Fruit fly (Drosophila melanogaster) whole organism, embryonic: ENCODE data around the gene CG13482.

Experiments used
- Abd-B ChIP-seq: fragments of 200-800 bp; sonication (Bioruptor generic); optimal IDR thresholded peaks from 2 replicates; lab custom pipeline; 2018; ENCODE audit warnings: missing biosample characterization, mild to moderate bottlenecking, missing genetic modification characterization, moderate library complexity
- Atf6 ChIP-seq: fragments of 200-800 bp; sonication (Bioruptor generic); IDR thresholded peaks from 2 replicates; pipeline ENCODE4 v1.3.6; 2022; ENCODE audit warnings: missing biosample characterization, missing genetic modification characterization
- CG10209 ChIP-seq: fragments of 200-800 bp; sonication (Bioruptor generic); optimal IDR thresholded peaks from 3 replicates; lab custom pipeline; 2017; ENCODE audit warnings: missing biosample characterization, mild to moderate bottlenecking, missing genetic modification characterization, missing genetic modification reagents
- CG1024 ChIP-seq: fragments of 200-800 bp; sonication (Bioruptor generic); IDR thresholded peaks from 2 replicates; pipeline ENCODE4 v1.3.6; 2022; ENCODE audit warnings: missing biosample characterization, missing genetic modification characterization
- CG10565 ChIP-seq: fragments of 200-800 bp; sonication (Bioruptor generic); optimal IDR thresholded peaks from 3 replicates; lab custom pipeline; 2016; ENCODE audit warnings: missing biosample characterization, mild to moderate bottlenecking, missing genetic modification characterization
- CG10979 ChIP-seq: fragments of 200-800 bp; sonication (Bioruptor generic); optimal IDR thresholded peaks from 2 replicates; lab custom pipeline; 2018; ENCODE audit warnings: missing biosample characterization, mild to moderate bottlenecking, missing genetic modification characterization, moderate library complexity
- CG12071 ChIP-seq: fragments of 200-800 bp; sonication (Bioruptor generic); optimal IDR thresholded peaks from 3 replicates; lab custom pipeline; 2018; ENCODE audit warnings: missing biosample characterization, mild to moderate bottlenecking, missing genetic modification characterization
- CG13424 ChIP-seq: fragments of 200-800 bp; sonication (Bioruptor generic); optimal IDR thresholded peaks from 2 replicates; lab custom pipeline; 2019; ENCODE audit warnings: missing biosample characterization, mild to moderate bottlenecking, missing genetic modification characterization, moderate library complexity
- CG15696 ChIP-seq: fragments of 200-800 bp; sonication (Bioruptor generic); optimal IDR thresholded peaks from 2 replicates; lab custom pipeline; 2019; ENCODE audit warnings: missing biosample characterization, mild to moderate bottlenecking, missing genetic modification characterization, moderate library complexity
- CG16779 ChIP-seq: fragments of 200-800 bp; sonication (Bioruptor generic); IDR thresholded peaks from 2 replicates; pipeline ENCODE4 v1.3.6; 2022; ENCODE audit warnings: missing biosample characterization, missing genetic modification characterization
- CG16813 ChIP-seq: fragments of 200-800 bp; sonication (Bioruptor generic); IDR thresholded peaks from 3 replicates; pipeline ENCODE4 v1.3.6; 2022; ENCODE audit warnings: missing biosample characterization, missing genetic modification characterization; ENCODE audit not compliant: partially characterized antibody
- CG17568 ChIP-seq: fragments of 200-800 bp; sonication (Bioruptor generic); optimal IDR thresholded peaks from 2 replicates; lab custom pipeline; 2018; ENCODE audit warnings: missing biosample characterization, mild to moderate bottlenecking, missing genetic modification characterization, moderate library complexity
- CG32767 ChIP-seq: fragments of 200-800 bp; sonication (Bioruptor generic); IDR thresholded peaks from 2 replicates; pipeline ENCODE4 v1.3.6; 2022; ENCODE audit warnings: missing biosample characterization, missing genetic modification characterization
- CG3281 ChIP-seq: fragments of 200-800 bp; sonication (Bioruptor generic); optimal IDR thresholded peaks from 3 replicates; lab custom pipeline; 2017; ENCODE audit warnings: missing biosample characterization, mild to moderate bottlenecking, missing genetic modification characterization
- CG3995 ChIP-seq: fragments of 200-800 bp; sonication (Bioruptor generic); optimal IDR thresholded peaks from 3 replicates; lab custom pipeline; 2016; ENCODE audit warnings: missing biosample characterization, missing genetic modification characterization
- CG4328 ChIP-seq: fragments of 200-800 bp; sonication (Bioruptor generic); optimal IDR thresholded peaks from 3 replicates; lab custom pipeline; 2017; ENCODE audit warnings: missing biosample characterization, missing genetic modification reagents, missing genetic modification characterization
- CG7357 ChIP-seq: fragments of 200-800 bp; sonication (Bioruptor generic); IDR thresholded peaks from 3 replicates; pipeline ENCODE4 v1.3.6; 2022; ENCODE audit warnings: missing biosample characterization, missing genetic modification characterization
- CG7372 ChIP-seq: fragments of 200-800 bp; sonication (Bioruptor generic); IDR thresholded peaks from 2 replicates; pipeline ENCODE4 v1.3.6; 2022; ENCODE audit warnings: missing biosample characterization, missing genetic modification characterization
- CG8290 ChIP-seq, 3 experiments: fragments of 200-800 bp; sonication (Bioruptor generic); optimal IDR thresholded peaks; 2 replicates each; lab custom pipeline; 2016 to 2019; ENCODE audit warnings: missing biosample characterization in 3 of 3, missing genetic modification characterization in 3 of 3, mild to moderate bottlenecking in 2 of 3, moderate library complexity in 1 of 3
- CkIIα-i1 ChIP-seq: fragments of 200-800 bp; sonication (Bioruptor generic); IDR thresholded peaks from 2 replicates; pipeline ENCODE4 v1.3.6; 2022; ENCODE audit warnings: missing biosample characterization, missing genetic modification characterization
- D19B ChIP-seq: fragments of 200-800 bp; sonication (Bioruptor generic); optimal IDR thresholded peaks from 2 replicates; lab custom pipeline; 2017; ENCODE audit warnings: missing biosample characterization, mild to moderate bottlenecking, missing genetic modification characterization
- Dip2 ChIP-seq: fragments of 200-800 bp; sonication (Bioruptor generic); IDR thresholded peaks from 2 replicates; pipeline ENCODE4 v1.3.6; 2022; ENCODE audit warnings: missing biosample characterization, missing genetic modification characterization
- Dll ChIP-seq: fragments of 200-800 bp; sonication (Bioruptor generic); IDR thresholded peaks from 4 replicates; pipeline ENCODE4 v1.3.6; 2022; ENCODE audit warnings: missing biosample characterization, missing genetic modification characterization; ENCODE audit not compliant: partially characterized antibody
- Hmr ChIP-seq: fragments of 200-800 bp; sonication (Bioruptor generic); optimal IDR thresholded peaks from 3 replicates; lab custom pipeline; 2017; ENCODE audit warnings: mild to moderate bottlenecking, missing biosample characterization, missing genetic modification reagents, missing genetic modification characterization
- Jarid2 ChIP-seq: fragments of 200-800 bp; sonication (Bioruptor generic); optimal IDR thresholded peaks from 3 replicates; lab custom pipeline; 2017; ENCODE audit warnings: mild to moderate bottlenecking, missing biosample characterization, missing genetic modification reagents, missing genetic modification characterization
- MBD-R2 ChIP-seq: fragments of 200-800 bp; sonication (Bioruptor generic); IDR thresholded peaks from 2 replicates; pipeline ENCODE4 v1.3.6; 2022; ENCODE audit warnings: missing biosample characterization, missing genetic modification characterization
- MTF-1 ChIP-seq: fragments of 200-800 bp; sonication (Bioruptor generic); optimal IDR thresholded peaks from 2 replicates; lab custom pipeline; 2018; ENCODE audit warnings: missing biosample characterization, mild to moderate bottlenecking, missing genetic modification characterization, borderline replicate concordance
- Opbp ChIP-seq: fragments of 200-800 bp; sonication (Bioruptor generic); IDR thresholded peaks from 3 replicates; pipeline ENCODE4 v1.3.6; 2022; ENCODE audit warnings: missing biosample characterization, missing genetic modification characterization; ENCODE audit not compliant: partially characterized antibody
- Poxn ChIP-seq: fragments of 200-800 bp; sonication (Bioruptor generic); IDR thresholded peaks from 2 replicates; pipeline ENCODE4 v1.3.6; 2022; ENCODE audit warnings: missing biosample characterization, missing genetic modification characterization
- Ravus ChIP-seq: fragments of 200-800 bp; sonication (Bioruptor generic); IDR thresholded peaks from 2 replicates; pipeline ENCODE4 v1.3.6; 2022; ENCODE audit warnings: missing biosample characterization, missing genetic modification characterization
- Sin3A ChIP-seq: fragments of >200 bp; optimal IDR thresholded peaks from 2 replicates; lab custom pipeline; 2018
- Sry-β ChIP-seq: fragments of 200-800 bp; sonication (Bioruptor generic); optimal IDR thresholded peaks from 2 replicates; lab custom pipeline; 2018; ENCODE audit warnings: missing biosample characterization, mild to moderate bottlenecking, missing genetic modification characterization, moderate library complexity
- Stat92E ChIP-seq, 3 experiments: fragments of >200 bp in 2 of 3; fragments of 200-800 bp in 1 of 3; sonication (Bioruptor generic) in 1 of 3; optimal IDR thresholded peaks; 2 replicates each; lab custom pipeline; 2017 to 2019; ENCODE audit warnings: missing biosample characterization in 3 of 3, missing genetic modification characterization in 3 of 3, mild to moderate bottlenecking in 1 of 3, moderate library complexity in 1 of 3
- TFAM ChIP-seq: fragments of 200-800 bp; sonication (Bioruptor generic); optimal IDR thresholded peaks from 2 replicates; lab custom pipeline; 2017; ENCODE audit warnings: missing biosample characterization, missing genetic modification characterization, inconsistent platforms
- bab2 ChIP-seq: fragments of 200-800 bp; sonication (Bioruptor generic); optimal IDR thresholded peaks from 2 replicates; lab custom pipeline; 2016; ENCODE audit warnings: missing biosample characterization, missing genetic modification characterization
- exex ChIP-seq: fragments of 200-800 bp; sonication (Bioruptor generic); optimal IDR thresholded peaks from 4 replicates; lab custom pipeline; 2018; ENCODE audit warnings: missing biosample characterization, mild to moderate bottlenecking, missing genetic modification characterization, moderate library complexity
- fd64A ChIP-seq: fragments of 200-800 bp; sonication (Bioruptor generic); optimal IDR thresholded peaks from 3 replicates; lab custom pipeline; 2018; ENCODE audit warnings: missing biosample characterization, mild to moderate bottlenecking, missing genetic modification characterization
- gcm2 ChIP-seq: fragments of 200-800 bp; sonication (Bioruptor generic); optimal IDR thresholded peaks from 2 replicates; lab custom pipeline; 2016; ENCODE audit warnings: missing biosample characterization, missing genetic modification characterization
- jing ChIP-seq: fragments of 200-800 bp; sonication (Bioruptor generic); optimal IDR thresholded peaks from 2 replicates; lab custom pipeline; 2018; ENCODE audit warnings: missing biosample characterization, mild to moderate bottlenecking, missing genetic modification characterization
- pho ChIP-seq: fragments of 200-800 bp; sonication (Bioruptor generic); optimal IDR thresholded peaks from 2 replicates; lab custom pipeline; 2016; ENCODE audit warnings: missing biosample characterization, missing genetic modification characterization
- pita ChIP-seq: fragments of 200-800 bp; sonication (Bioruptor generic); optimal IDR thresholded peaks from 2 replicates; lab custom pipeline; 2017; ENCODE audit warnings: missing biosample characterization, mild to moderate bottlenecking, missing genetic modification characterization
- prd ChIP-seq, 3 experiments: fragments of >200 bp in 2 of 3; fragments of 200-800 bp in 1 of 3; sonication (Bioruptor generic) in 1 of 3; optimal IDR thresholded peaks in 2 of 3; IDR thresholded peaks in 1 of 3; 2 replicates in 2 of 3; 3 replicates in 1 of 3; pipeline versions ENCODE4 v1.3.6 to Lab custom; 2017 to 2022; ENCODE audit warnings: missing biosample characterization in 1 of 3, missing genetic modification characterization in 1 of 3
- shn ChIP-seq: fragments of 200-800 bp; sonication (Bioruptor generic); optimal IDR thresholded peaks from 3 replicates; lab custom pipeline; 2016; ENCODE audit warnings: missing biosample characterization, missing genetic modification characterization
- sima ChIP-seq: fragments of 200-800 bp; sonication (Bioruptor generic); optimal IDR thresholded peaks from 2 replicates; lab custom pipeline; 2016; ENCODE audit warnings: missing biosample characterization, missing genetic modification characterization
- slbo ChIP-seq: fragments of 200-800 bp; sonication (Bioruptor generic); IDR thresholded peaks from 2 replicates; pipeline ENCODE4 v1.3.6; 2022; ENCODE audit warnings: missing biosample characterization, missing genetic modification characterization
- slou ChIP-seq: fragments of 200-800 bp; sonication (Bioruptor generic); optimal IDR thresholded peaks from 3 replicates; lab custom pipeline; 2016; ENCODE audit warnings: missing biosample characterization, missing genetic modification characterization
- toy ChIP-seq: fragments of 200-800 bp; sonication (Bioruptor generic); IDR thresholded peaks from 2 replicates; pipeline ENCODE4 v1.3.6; 2022; ENCODE audit warnings: missing biosample characterization, missing genetic modification characterization
- trem ChIP-seq: fragments of 200-800 bp; optimal IDR thresholded peaks from 3 replicates; lab custom pipeline; 2019; ENCODE audit warnings: missing biosample characterization, mild to moderate bottlenecking, missing genetic modification characterization, moderate library complexity
- vnd ChIP-seq: fragments of 200-800 bp; sonication (Bioruptor generic); IDR thresholded peaks from 3 replicates; pipeline ENCODE4 v1.3.6; 2022; ENCODE audit warnings: missing biosample characterization, missing genetic modification characterization; ENCODE audit not compliant: partially characterized antibody
- wdn ChIP-seq: fragments of 200-800 bp; sonication (Bioruptor generic); IDR thresholded peaks from 2 replicates; pipeline ENCODE4 v1.3.6; 2022; ENCODE audit warnings: missing biosample characterization, missing genetic modification characterization

The CG13482 gene

DNA sequence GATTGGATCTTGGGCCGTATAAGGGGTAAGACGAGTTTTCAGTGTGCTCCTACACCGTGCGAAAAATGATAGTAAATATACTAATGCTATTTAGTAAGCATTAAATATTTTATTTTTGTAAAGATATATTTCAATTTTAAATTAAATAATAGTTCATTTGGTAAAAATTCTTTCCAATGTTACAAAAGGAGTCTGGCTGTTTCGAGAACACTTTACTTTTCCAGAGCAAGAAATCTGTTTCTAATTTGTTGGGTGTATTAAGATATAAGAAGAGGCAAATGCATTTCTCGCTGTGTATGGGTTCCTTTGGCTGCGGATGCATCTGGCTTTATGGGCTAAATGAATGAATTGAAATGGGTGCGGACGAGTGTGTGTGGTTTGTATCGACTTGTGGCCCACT is 3.9 kb upstream of the CG13482 start (continued):
- no peak for TF ChIP-seq pita (GFP tag; lab: Kevin White, UChicago)
- no peak for TF ChIP-seq CG32767 (GFP tag; lab: Robert Waterston, UW)
- TF ChIP-seq Hmr (GFP tag; lab: Kevin White, UChicago): peak; percentile 27
- TF ChIP-seq CG8290 (GFP tag; optimal IDR thresholded peaks at IDR 0.05; lab: Kevin White, UChicago): no peak
- no peak for TF ChIP-seq CG8290 (tag; optimal IDR thresholded peaks at IDR 0.05; lab: Kevin White, UChicago)
- TF ChIP-seq CG7357 (GFP tag; lab: Robert Waterston, UW): no peak
- no peak for TF ChIP-seq wdn (GFP tag; lab: Robert Waterston, UW)
- TF ChIP-seq Abd-B (GFP tag; lab: Kevin White, UChicago): peak; percentile 57
- TF ChIP-seq Poxn (GFP tag; lab: Robert Waterston, UW): no peak
- peak; percentile 13 for TF ChIP-seq jing
- TF ChIP-seq D19B (GFP tag; lab: Kevin White, UChicago): peak; percentile 19
- peak; percentile 44 for TF ChIP-seq Atf6 (GFP tag; lab: Robert Waterston, UW)
- TF ChIP-seq CG16813 (GFP tag; lab: Robert Waterston, UW): no peak
- TF ChIP-seq Dll (GFP tag; lab: Robert Waterston, UW): no peak
- no peak for TF ChIP-seq CkIIα-i1 (GFP tag; lab: Robert Waterston, UW)
- no peak for TF ChIP-seq Stat92E (GFP tag; optimal IDR thresholded peaks at IDR 0.05; lab: Kevin White, UChicago)
- TF ChIP-seq gcm2: no peak
- no peak for TF ChIP-seq shn (GFP tag; lab: Kevin White, UChicago)
- TF ChIP-seq CG13424 (tag; lab: Kevin White, UChicago): peak; percentile 67
- no peak for TF ChIP-seq CG3995 (GFP tag; lab: Kevin White, UChicago)
- TF ChIP-seq pho (GFP tag; lab: Kevin White, UChicago): no peak
- no peak for TF ChIP-seq Sry-β (GFP tag; lab: Kevin White, UChicago)
- peak; percentile 84 for TF ChIP-seq CG10979 (tag; lab: Kevin White, UChicago)
- no peak for TF ChIP-seq CG16779
- TF ChIP-seq TFAM (GFP tag; lab: Kevin White, UChicago): no peak
- no peak for TF ChIP-seq CG1024 (GFP tag; lab: Robert Waterston, UW)
- TF ChIP-seq Dip2 (GFP tag; lab: Robert Waterston, UW): no peak
- TF ChIP-seq toy (GFP tag; lab: Robert Waterston, UW): no peak
- no peak for TF ChIP-seq CG7372 (GFP tag; lab: Robert Waterston, UW)
- no peak for TF ChIP-seq exex
- TF ChIP-seq CG12071: no peak
- TF ChIP-seq fd64A (GFP tag; lab: Kevin White, UChicago): no peak
- TF ChIP-seq MBD-R2: no peak
- no peak for TF ChIP-seq Opbp (GFP tag; lab: Robert Waterston, UW)
- peak; percentile 31 for TF ChIP-seq CG3281 (GFP tag; lab: Kevin White, UChicago)
- TF ChIP-seq CG10209: peak; percentile 51
- TF ChIP-seq Sin3A (lab: Kevin White, UChicago): no peak
- no peak for TF ChIP-seq CG10565
- no peak for TF ChIP-seq prd (optimal IDR thresholded peaks at IDR 0.05; lab: Kevin White, UChicago)
- peak; percentile 52; the same call in 1 of the 3 replicates for TF ChIP-seq prd (GFP tag; IDR thresholded peaks at IDR 0.05; lab: Robert Waterston, UW)
- TF ChIP-seq Ravus (GFP tag; lab: Robert Waterston, UW): no peak
- peak; percentile 19 for TF ChIP-seq CG4328
- no peak for TF ChIP-seq CG17568 (GFP tag; lab: Kevin White, UChicago)
- peak; percentile 5 for TF ChIP-seq slou (GFP tag; lab: Kevin White, UChicago)
- TF ChIP-seq Jarid2: peak; percentile 17
- peak; percentile 54 for TF ChIP-seq trem (tag; lab: Kevin White, UChicago)
- peak; percentile 24 for TF ChIP-seq CG15696 (tag; lab: Kevin White, UChicago)
- TF ChIP-seq sima (GFP tag; lab: Kevin White, UChicago): no peak
- TF ChIP-seq vnd (GFP tag; lab: Robert Waterston, UW): no peak
- no peak for TF ChIP-seq bab2 (GFP tag; lab: Kevin White, UChicago)
- no peak for TF ChIP-seq slbo (GFP tag; lab: Robert Waterston, UW)
- TF ChIP-seq MTF-1 (GFP tag; lab: Kevin White, UChicago): no peak
